Worm (Caenorhabditis elegans): ENCODE measurements around the gene W09H1.3.

- no peak for TF ChIP-seq ceh-9 (tag; optimal IDR thresholded peaks at IDR 0.05)
- TF ChIP-seq unc-3 (GFP tag; conservative IDR thresholded peaks at IDR 0.05) = no peak
- TF ChIP-seq unc-3 (tag; optimal IDR thresholded peaks at IDR 0.05) = no peak
- TF ChIP-seq pqm-1 (tag; optimal IDR thresholded peaks at IDR 0.05) = no peak
- TF ChIP-seq ceh-19 (GFP tag; optimal IDR thresholded peaks at IDR 0.05) = no peak
- TF ChIP-seq hlh-30 (tag; optimal IDR thresholded peaks at IDR 0.05; ENCODE audit: insufficient read depth) = no peak
- no peak for TF ChIP-seq ttx-3 (tag; optimal IDR thresholded peaks at IDR 0.05)
- TF ChIP-seq tbx-2 (tag; optimal IDR thresholded peaks at IDR 0.05) = no peak
- no peak for TF ChIP-seq unc-55 (GFP tag; optimal IDR thresholded peaks at IDR 0.05)
- no peak for TF ChIP-seq ets-4 (tag; optimal IDR thresholded peaks at IDR 0.05)
Observed at ce11 chrII:13156071-13156470, 28.2 kb upstream of the W09H1.3 start.
